Worm (Caenorhabditis elegans) whole organism, L3 larva: Measurements from ENCODE around the gene T26C5.3.

ENCODE experiments used
- R02D3.7 ChIP-seq: fragments of 150-350 bp; optimal IDR thresholded peaks from 2 replicates; lab custom pipeline; 2014; ENCODE audit warnings: missing biosample characterization, missing genetic modification characterization
- ZK546.5 ChIP-seq: sonication (generic microtip); optimal IDR thresholded peaks from 2 replicates; lab custom pipeline; 2017; ENCODE audit warnings: missing biosample characterization, missing genetic modification characterization
- ama-1 ChIP-seq: fragments of 150-350 bp; optimal IDR thresholded peaks from 2 replicates; lab custom pipeline; 2018
- ceh-16 ChIP-seq: sonication (generic microtip); optimal IDR thresholded peaks from 2 replicates; lab custom pipeline; 2017; ENCODE audit warnings: missing biosample characterization, missing genetic modification characterization
- daf-12 ChIP-seq: fragments of 150-350 bp; optimal IDR thresholded peaks from 2 replicates; lab custom pipeline; 2014; ENCODE audit warnings: missing biosample characterization, missing genetic modification reagents, missing genetic modification characterization
- elt-1 ChIP-seq: fragments of 150-350 bp; optimal IDR thresholded peaks from 2 replicates; lab custom pipeline; 2014; ENCODE audit warnings: missing biosample characterization, missing genetic modification characterization
- elt-2 ChIP-seq: sonication (generic microtip); optimal IDR thresholded peaks from 2 replicates; lab custom pipeline; 2016; ENCODE audit warnings: missing genetic modification reagents, mild to moderate bottlenecking, missing genetic modification characterization, missing compliant biosample characterization
- eor-1 ChIP-seq, 2 experiments: fragments of 150-350 bp; optimal IDR thresholded peaks; 2 replicates each; lab custom pipeline; 2014 to 2018; ENCODE audit warnings: missing biosample characterization in 2 of 2, missing genetic modification characterization in 2 of 2
- fkh-10 ChIP-seq: sonication (generic microtip); optimal IDR thresholded peaks from 2 replicates; lab custom pipeline; 2017; ENCODE audit warnings: missing biosample characterization, missing genetic modification reagents, missing genetic modification characterization
- fkh-2 ChIP-seq: fragments of 150-350 bp; optimal IDR thresholded peaks from 2 replicates; lab custom pipeline; 2014; ENCODE audit warnings: missing biosample characterization, missing genetic modification reagents, missing genetic modification characterization
- hmg-11 ChIP-seq: sonication (generic microtip); optimal IDR thresholded peaks from 2 replicates; lab custom pipeline; 2016; ENCODE audit warnings: missing genetic modification characterization, missing compliant biosample characterization
- jun-1 ChIP-seq: fragments of 150-350 bp; optimal IDR thresholded peaks from 2 replicates; lab custom pipeline; 2014; ENCODE audit warnings: missing biosample characterization, missing genetic modification reagents, missing genetic modification characterization
- lin-15B ChIP-seq: fragments of 150-350 bp; optimal IDR thresholded peaks from 2 replicates; lab custom pipeline; 2014; ENCODE audit warnings: missing biosample characterization, missing genetic modification characterization
- mdl-1 ChIP-seq: fragments of 150-350 bp; optimal IDR thresholded peaks from 2 replicates; lab custom pipeline; 2014; ENCODE audit warnings: missing biosample characterization, missing genetic modification characterization
- nfya-1 ChIP-seq: sonication (generic microtip); optimal IDR thresholded peaks from 2 replicates; lab custom pipeline; 2017; ENCODE audit warnings: missing genetic modification characterization, mild to moderate bottlenecking, missing compliant biosample characterization, antibody characterized with exemption, moderate library complexity; ENCODE audit not compliant: insufficient read depth
- nhr-12 ChIP-seq: fragments of 150-350 bp; optimal IDR thresholded peaks from 2 replicates; lab custom pipeline; 2014; ENCODE audit warnings: missing biosample characterization, missing genetic modification characterization
- nhr-23 ChIP-seq: fragments of 150-350 bp; optimal IDR thresholded peaks from 2 replicates; lab custom pipeline; 2014; ENCODE audit warnings: missing biosample characterization, missing genetic modification reagents, missing genetic modification characterization
- nhr-237 ChIP-seq: fragments of 150-350 bp; optimal IDR thresholded peaks from 2 replicates; lab custom pipeline; 2014; ENCODE audit warnings: missing biosample characterization, missing genetic modification characterization
- nhr-25 ChIP-seq: sonication (generic microtip); optimal IDR thresholded peaks from 2 replicates; lab custom pipeline; 2017; ENCODE audit warnings: missing biosample characterization, missing genetic modification characterization
- nhr-28 ChIP-seq: fragments of 150-350 bp; optimal IDR thresholded peaks from 2 replicates; lab custom pipeline; 2014; ENCODE audit warnings: missing biosample characterization, missing genetic modification characterization
- nhr-43 ChIP-seq: sonication (generic microtip); optimal IDR thresholded peaks from 2 replicates; lab custom pipeline; 2016; ENCODE audit warnings: mild to moderate bottlenecking, missing genetic modification characterization, missing compliant biosample characterization; ENCODE audit not compliant: poor library complexity, severe bottlenecking
- pha-4 ChIP-seq: fragments of 150-350 bp; optimal IDR thresholded peaks from 2 replicates; lab custom pipeline; 2014; ENCODE audit warnings: missing biosample characterization, missing genetic modification reagents, missing genetic modification characterization
- pqm-1 ChIP-seq: fragments of 150-350 bp; optimal IDR thresholded peaks from 2 replicates; lab custom pipeline; 2017; ENCODE audit warnings: missing biosample characterization, missing genetic modification characterization, inconsistent platforms
- sea-2 ChIP-seq: fragments of 150-350 bp; sonication (generic microtip); optimal IDR thresholded peaks from 4 replicates; lab custom pipeline; 2014; ENCODE audit warnings: missing biosample characterization, missing genetic modification reagents, missing genetic modification characterization
- zag-1 ChIP-seq: fragments of 150-350 bp; optimal IDR thresholded peaks from 2 replicates; lab custom pipeline; 2014; ENCODE audit warnings: missing biosample characterization, missing genetic modification characterization
- ztf-11 ChIP-seq: fragments of 150-350 bp; optimal IDR thresholded peaks from 2 replicates; lab custom pipeline; 2014; ENCODE audit warnings: missing biosample characterization, missing genetic modification characterization
- ztf-4 ChIP-seq: fragments of 150-350 bp; optimal IDR thresholded peaks from 2 replicates; lab custom pipeline; 2014; ENCODE audit warnings: missing biosample characterization, missing genetic modification characterization

Gene T26C5.3

ce11 chrII:9236283-9236682 lies at the start of gene T26C5.3:
Gene T26C5.3, plus strand, starts transcription at chrII:9236583.
- TF ChIP-seq nhr-43 (tag; lab: Kevin White, UChicago) (peak; percentile 26), fkh-2 (no peak), R02D3.7 (tag; lab: Kevin White, UChicago) (no peak), fkh-10 (GFP tag; lab: Kevin White, UChicago) (no peak), nhr-237 (no peak)

- no peak for TF ChIP-seq elt-2 (tag; lab: Kevin White, UChicago)
- peak; percentile 40 for TF ChIP-seq nhr-23 (tag; lab: Kevin White, UChicago)
- TF ChIP-seq nhr-25 (tag; lab: Kevin White, UChicago), result peak; percentile 23
Observed at ce11 chrII:9188380-9188779, 48.0 kb upstream of the T26C5.3 start, which contains the start of gene sym-2. Gene sym-2, minus strand, starts transcription at chrII:9188480.

- TF ChIP-seq nhr-23 (tag; lab: Kevin White, UChicago) (peak; percentile 83), jun-1 (tag; lab: Kevin White, UChicago) (no peak), ama-1 (lab: Kevin White, UChicago) (no peak), nhr-25 (tag; lab: Kevin White, UChicago) (peak; percentile 75), elt-1 (tag; lab: Kevin White, UChicago) (peak; percentile 1)
Observed at ce11 chrII:9189648-9190047, 46.7 kb upstream of the T26C5.3 start.

- TF ChIP-seq hmg-11 (tag; lab: Kevin White, UChicago), result no peak
- peak; percentile 60 for TF ChIP-seq elt-1 (tag; lab: Kevin White, UChicago)
- TF ChIP-seq eor-1 (tag; optimal IDR thresholded peaks at IDR 0.05; lab: Kevin White, UChicago), result no peak
- peak; percentile 78 for TF ChIP-seq nhr-23 (tag; lab: Kevin White, UChicago)
Observed at ce11 chrII:9190513-9191099, 45.8 kb upstream of the T26C5.3 start.

ce11 chrII:9194195-9194594 lies 42.2 kb upstream of the T26C5.3 start, which contains the start of gene twk-4:
Gene twk-4, minus strand, starts transcription at chrII:9194295.
- TF ChIP-seq nhr-43 (tag; lab: Kevin White, UChicago) (no peak), ztf-11 (tag; lab: Kevin White, UChicago) (no peak), nhr-28 (tag; lab: Kevin White, UChicago) (no peak), sea-2 (GFP tag; lab: Kevin White, UChicago) (no peak), ceh-16 (tag; lab: Kevin White, UChicago) (no peak)
- TF ChIP-seq, all 47 proteins: peak for 0

- peak; percentile 76 for TF ChIP-seq pqm-1 (tag; lab: Kevin White, UChicago)
- no peak for TF ChIP-seq nfya-1
- TF ChIP-seq pha-4 (tag; lab: Kevin White, UChicago), result peak; percentile 50
- TF ChIP-seq nhr-237, result no peak
- peak; percentile 79 for TF ChIP-seq elt-2 (tag; lab: Kevin White, UChicago)
- TF ChIP-seq ama-1 (lab: Kevin White, UChicago), result no peak
Observed at ce11 chrII:9196325-9196724, 40.1 kb upstream of the T26C5.3 start.

- TF ChIP-seq pha-4 (tag; lab: Kevin White, UChicago) (no peak), eor-1 (tag; optimal IDR thresholded peaks at IDR 0.05; lab: Kevin White, UChicago) (no peak), nhr-237 (no peak), mdl-1 (tag; lab: Kevin White, UChicago) (no peak), ztf-4 (tag; lab: Kevin White, UChicago) (no peak), nhr-25 (tag; lab: Kevin White, UChicago) (no peak), nfya-1 (no peak), fkh-2 (no peak), ceh-16 (tag; lab: Kevin White, UChicago) (no peak), nhr-28 (tag; lab: Kevin White, UChicago) (no peak), nhr-12 (tag; lab: Kevin White, UChicago) (no peak), R02D3.7 (tag; lab: Kevin White, UChicago) (no peak), sea-2 (GFP tag; lab: Kevin White, UChicago) (no peak)
Observed at ce11 chrII:9197212-9197611, 39.2 kb upstream of the T26C5.3 start, which contains the start of gene let-23. Gene let-23, plus strand, starts transcription at chrII:9197512.

ce11 chrII:9210076-9210475 lies 26.3 kb upstream of the T26C5.3 start, which contains the start of gene ZK1067.4:
Gene ZK1067.4, plus strand, starts transcription at chrII:9210376.
- no peak for TF ChIP-seq zag-1 (tag; lab: Kevin White, UChicago)
- no peak for TF ChIP-seq nhr-28 (tag; lab: Kevin White, UChicago)
- TF ChIP-seq lin-15B (tag; lab: Kevin White, UChicago), result no peak
- TF ChIP-seq ZK546.5, result no peak
- no peak for TF ChIP-seq nhr-43 (tag; lab: Kevin White, UChicago)
- TF ChIP-seq ama-1 (lab: Kevin White, UChicago), result no peak
- no peak for TF ChIP-seq daf-12 (tag; lab: Kevin White, UChicago)
- no peak for TF ChIP-seq nfya-1
